Fruit fly (Drosophila melanogaster) whole organism, pupa: ENCODE results near the gene pall.

Experiments
- CG15710 ChIP-seq: fragments of 200-800 bp; sonication (Bioruptor generic); optimal IDR thresholded peaks from 2 replicates; lab custom pipeline; 2018; ENCODE audit warnings: missing biosample characterization, mild to moderate bottlenecking, missing genetic modification characterization, moderate library complexity
- CG8301 ChIP-seq: fragments of 200-800 bp; sonication (Bioruptor generic); optimal IDR thresholded peaks from 2 replicates; lab custom pipeline; 2018; ENCODE audit warnings: missing biosample characterization, mild to moderate bottlenecking, missing genetic modification characterization
- CG9948 ChIP-seq: fragments of 200-800 bp; sonication (Bioruptor generic); optimal IDR thresholded peaks from 2 replicates; lab custom pipeline; 2018; ENCODE audit warnings: missing biosample characterization, mild to moderate bottlenecking, missing genetic modification characterization, moderate library complexity
- EcR ChIP-seq: fragments of 200-800 bp; sonication (Bioruptor generic); optimal IDR thresholded peaks from 3 replicates; lab custom pipeline; 2019; ENCODE audit warnings: missing biosample characterization, missing genetic modification characterization, mild to moderate bottlenecking, moderate library complexity, missing genetic modification reagents
- Pif1B ChIP-seq: fragments of 200-800 bp; sonication (Bioruptor generic); optimal IDR thresholded peaks from 3 replicates; lab custom pipeline; 2016; ENCODE audit warnings: missing biosample characterization, missing genetic modification characterization
- fd96Ca ChIP-seq: fragments of 200-800 bp; sonication (Bioruptor generic); IDR thresholded peaks from 3 replicates; pipeline ENCODE4 v1.3.6; 2022; ENCODE audit warnings: missing biosample characterization, missing genetic modification characterization
- gl ChIP-seq: fragments of 200-800 bp; sonication (Bioruptor generic); optimal IDR thresholded peaks from 2 replicates; lab custom pipeline; 2018; ENCODE audit warnings: missing biosample characterization, mild to moderate bottlenecking, missing genetic modification characterization

DNA sequence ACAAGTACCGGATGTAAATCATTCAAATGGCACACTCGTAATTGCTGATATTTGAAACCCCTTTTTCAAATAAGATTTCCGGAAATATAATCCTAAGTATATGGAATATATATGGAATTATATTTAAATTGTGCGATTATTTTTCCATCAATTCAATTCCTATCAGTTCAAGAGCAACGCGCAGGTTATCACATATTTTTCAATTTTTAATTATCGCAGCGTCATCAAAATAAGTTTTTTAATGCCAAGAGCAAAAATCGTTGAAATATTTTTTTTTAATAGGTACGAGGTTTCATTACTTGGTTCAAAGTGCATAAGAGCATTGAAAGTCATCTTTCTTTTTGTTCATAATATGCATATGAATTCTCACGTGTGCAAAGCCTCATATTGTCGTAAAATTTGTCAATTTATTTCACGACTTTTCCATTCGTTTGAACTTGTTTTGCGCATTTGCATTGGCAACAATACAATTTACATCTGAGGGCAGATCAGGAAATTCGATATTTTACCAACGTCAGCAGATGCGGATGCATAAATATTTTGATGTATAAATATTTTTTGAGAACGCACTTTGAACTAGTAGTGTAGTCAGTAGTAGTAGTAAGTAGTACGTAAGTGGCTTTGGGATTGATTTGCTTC is 10.5 kb upstream of the pall start:
- TF ChIP-seq fd96Ca (GFP tag; lab: Robert Waterston, UW) (no peak), gl (tag; lab: Kevin White, UChicago) (no peak), CG9948 (tag; lab: Kevin White, UChicago) (no peak), CG15710 (tag; lab: Kevin White, UChicago) (no peak), CG8301 (no peak), EcR (GFP tag; lab: Kevin White, UChicago) (no peak), Pif1B (GFP tag; lab: Kevin White, UChicago) (no peak)
